Worm (Caenorhabditis elegans): Measurements from ENCODE around the gene mcp-1.

Gene mcp-1

ce11 chrV:6000368-6000802 lies 38.8 kb downstream of the mcp-1 start (continued):
- TF ChIP-seq hmg-1.2 (GFP tag; IDR thresholded peaks at IDR 0.05) (peak; percentile 95), ztf-3 (GFP tag; optimal IDR thresholded peaks at IDR 0.05) (peak; percentile 27), gei-17 (GFP tag; optimal IDR thresholded peaks at IDR 0.05) (peak; percentile 36), F57C9.4 (tag; optimal IDR thresholded peaks at IDR 0.05) (no peak), lag-1 (GFP tag; IDR thresholded peaks at IDR 0.05) (no peak), akir-1 (GFP tag; optimal IDR thresholded peaks at IDR 0.05) (peak; percentile 13), sea-2 (GFP tag; IDR thresholded peaks at IDR 0.05) (no peak), somi-1 (GFP tag; optimal IDR thresholded peaks at IDR 0.05) (peak; percentile 78), madf-3 (GFP tag; IDR thresholded peaks at IDR 0.05) (peak; percentile 83; the same call in 1 of the 2 replicates), Y53G8AR.9 (GFP tag; conservative IDR thresholded peaks at IDR 0.05) (peak; percentile 74; the same call in 1 of the 2 replicates), aptf-3 (GFP tag; IDR thresholded peaks at IDR 0.05) (no peak), hrde-1 (tag; optimal IDR thresholded peaks at IDR 0.05; ENCODE audit: borderline replicate concordance) (no peak), ekl-4 (GFP tag; IDR thresholded peaks at IDR 0.05) (peak; percentile 82), mxl-1 (tag; optimal IDR thresholded peaks at IDR 0.05) (no peak), madf-6 (GFP tag; IDR thresholded peaks at IDR 0.05) (peak; percentile 43; the same call in 1 of the 2 replicates), madf-8 (GFP tag; conservative IDR thresholded peaks at IDR 0.05) (no peak), attf-3 (GFP tag; conservative IDR thresholded peaks at IDR 0.05) (peak; percentile 62), lin-54 (GFP tag; optimal IDR thresholded peaks at IDR 0.05) (peak; percentile 76), K12H6.12 (tag; optimal IDR thresholded peaks at IDR 0.05) (peak; percentile 87), hmg-20 (GFP tag; IDR thresholded peaks at IDR 0.05) (0 out of 2 replicates have a peak, but pooled peaks have one; percentile 13), hlh-26 (GFP tag; conservative IDR thresholded peaks at IDR 0.05) (no peak), ceh-100 (GFP tag; IDR thresholded peaks at IDR 0.05) (no peak), F37B4.10 (GFP tag; IDR thresholded peaks at IDR 0.05) (peak; percentile 89; the same call in 1 of the 2 replicates), unc-130 (GFP tag; optimal IDR thresholded peaks at IDR 0.05) (no peak), hsf-1 (GFP tag; IDR thresholded peaks at IDR 0.05) (peak; percentile 57; the same call in 1 of the 2 replicates), bed-2 (GFP tag; IDR thresholded peaks at IDR 0.05) (no peak), dpl-1 (GFP tag; optimal IDR thresholded peaks at IDR 0.05) (no peak), mes-4 (tag; optimal IDR thresholded peaks at IDR 0.05) (no peak), zim-3 (tag; optimal IDR thresholded peaks at IDR 0.05) (no peak), B0261.1 (tag; optimal IDR thresholded peaks at IDR 0.05) (no peak), ceh-58 (GFP tag; IDR thresholded peaks at IDR 0.05) (no peak), cebp-2 (GFP tag; IDR thresholded peaks at IDR 0.05) (0 out of 2 replicates have a peak, but pooled peaks have one; percentile 73), Y79H2A.3 (GFP tag; conservative IDR thresholded peaks at IDR 0.05) (no peak), Y56A3A.18 (GFP tag; IDR thresholded peaks at IDR 0.05) (peak; percentile 89; the same call in 1 of the 2 replicates), ceh-40 (GFP tag; IDR thresholded peaks at IDR 0.05) (no peak), pha-4 (tag; optimal IDR thresholded peaks at IDR 0.05) (peak; percentile 27), lin-35 (GFP tag; optimal IDR thresholded peaks at IDR 0.05) (peak in 1 of 3 experiments; percentile 59), rec-8 (tag; optimal IDR thresholded peaks at IDR 0.05) (no peak), Y67H2A.10 (GFP tag; conservative IDR thresholded peaks at IDR 0.05) (peak; percentile 40; the same call in 1 of the 2 replicates), lsl-1 (GFP tag; optimal IDR thresholded peaks at IDR 0.05) (no peak), Y95B8A.8 (GFP tag; IDR thresholded peaks at IDR 0.05) (0 out of 2 replicates have a peak, but pooled peaks have one; percentile 46), snpc-3.4 (tag; optimal IDR thresholded peaks at IDR 0.05) (no peak), nhr-80 (tag; optimal IDR thresholded peaks at IDR 0.05) (peak; percentile 97), mcd-1 (GFP tag; IDR thresholded peaks at IDR 0.05) (peak; percentile 75), lin-40 (tag; optimal IDR thresholded peaks at IDR 0.05) (peak; percentile 95), T07F8.4 (tag; optimal IDR thresholded peaks at IDR 0.05) (no peak), die-1 (tag; optimal IDR thresholded peaks at IDR 0.05) (peak; percentile 62), let-607 (tag; optimal IDR thresholded peaks at IDR 0.05) (peak; percentile 84 to 92)

Data from whole organism, young adult.